Worm (Caenorhabditis elegans): ENCODE results near the gene fbxb-78.

ce11 chrIV:4776501-4776900, 39.1 kb downstream of the fbxb-78 start:
- no peak for TF ChIP-seq ztf-16 (tag; optimal IDR thresholded peaks at IDR 0.05)
- TF ChIP-seq mec-3 (tag; optimal IDR thresholded peaks at IDR 0.05; ENCODE audit: borderline replicate concordance): no peak
- TF ChIP-seq hlh-6 (tag; optimal IDR thresholded peaks at IDR 0.05): no peak
- TF ChIP-seq ets-4 (tag; optimal IDR thresholded peaks at IDR 0.05): no peak

Data from whole organism, late embryonic.